Worm (Caenorhabditis elegans) whole organism, mixed stage, embryonic: Measurements from ENCODE around the gene fbxc-54.

ENCODE experiments used
- elt-1 ChIP-seq: sonication (generic microtip); optimal IDR thresholded peaks from 2 replicates; lab custom pipeline; 2017; ENCODE audit warnings: missing genetic modification characterization, mild to moderate bottlenecking, missing compliant biosample characterization, antibody characterized with exemption, moderate library complexity, borderline replicate concordance; ENCODE audit not compliant: insufficient read depth
- elt-3 ChIP-seq: fragments of 150-350 bp; optimal IDR thresholded peaks from 2 replicates; lab custom pipeline; 2014; ENCODE audit warnings: missing biosample characterization, missing genetic modification characterization
- lin-13 ChIP-seq: fragments of 150-350 bp; optimal IDR thresholded peaks from 2 replicates; lab custom pipeline; 2014; ENCODE audit warnings: missing biosample characterization, missing genetic modification characterization
- lin-32 ChIP-seq: fragments of 200-800 bp; sonication (Bioruptor generic); optimal IDR thresholded peaks from 2 replicates; lab custom pipeline; 2018; ENCODE audit warnings: mild to moderate bottlenecking, missing genetic modification characterization, missing compliant biosample characterization
- mab-5 ChIP-seq: fragments of 150-350 bp; optimal IDR thresholded peaks from 2 replicates; lab custom pipeline; 2014; ENCODE audit warnings: missing biosample characterization, missing genetic modification characterization
- nhr-12 ChIP-seq: fragments of 150-350 bp; optimal IDR thresholded peaks from 2 replicates; lab custom pipeline; 2014; ENCODE audit warnings: missing biosample characterization, missing genetic modification characterization
- nhr-237 ChIP-seq: fragments of 150-350 bp; optimal IDR thresholded peaks from 2 replicates; lab custom pipeline; 2014; ENCODE audit warnings: missing biosample characterization, missing genetic modification characterization
- nhr-28 ChIP-seq: fragments of 150-350 bp; optimal IDR thresholded peaks from 2 replicates; lab custom pipeline; 2014; ENCODE audit warnings: missing biosample characterization, missing genetic modification characterization
- nhr-76 ChIP-seq: sonication (generic microtip); optimal IDR thresholded peaks from 2 replicates; lab custom pipeline; 2017; ENCODE audit warnings: missing biosample characterization, missing genetic modification characterization
- snpc-4 ChIP-seq: fragments of 150-350 bp; optimal IDR thresholded peaks from 2 replicates; lab custom pipeline; 2014; ENCODE audit warnings: missing biosample characterization, missing genetic modification characterization
- sptf-1 ChIP-seq: sonication (generic microtip); optimal IDR thresholded peaks from 2 replicates; lab custom pipeline; 2017; ENCODE audit warnings: mild to moderate bottlenecking, missing genetic modification characterization, moderate library complexity, missing compliant biosample characterization
- tbx-8 ChIP-seq: fragments of 200-800 bp; sonication (Bioruptor generic); optimal IDR thresholded peaks from 2 replicates; lab custom pipeline; 2018; ENCODE audit warnings: mild to moderate bottlenecking, missing genetic modification characterization, moderate library complexity, missing compliant biosample characterization
- unc-39 ChIP-seq: fragments of 150-350 bp; optimal IDR thresholded peaks from 2 replicates; lab custom pipeline; 2014; ENCODE audit warnings: missing biosample characterization, missing genetic modification characterization
- ztf-11 ChIP-seq: fragments of 150-350 bp; optimal IDR thresholded peaks from 2 replicates; lab custom pipeline; 2014; ENCODE audit warnings: missing biosample characterization, missing genetic modification characterization

- no peak for TF ChIP-seq elt-3
- no peak for TF ChIP-seq mab-5 (tag; lab: Kevin White, UChicago)
- no peak for TF ChIP-seq snpc-4 (tag; lab: Kevin White, UChicago)
- TF ChIP-seq sptf-1: no peak
- TF ChIP-seq nhr-12 (tag; lab: Kevin White, UChicago): no peak
- TF ChIP-seq lin-32 (GFP tag; lab: Kevin White, UChicago): no peak
- TF ChIP-seq elt-1 (tag; lab: Kevin White, UChicago): no peak
- TF ChIP-seq nhr-76 (tag; lab: Kevin White, UChicago): no peak
- TF ChIP-seq ztf-11 (tag; lab: Kevin White, UChicago): no peak
- peak; percentile 51 for TF ChIP-seq nhr-237 (tag; lab: Kevin White, UChicago)
- peak; percentile 50 for TF ChIP-seq lin-13 (tag; lab: Kevin White, UChicago)
- TF ChIP-seq tbx-8: no peak
- no peak for TF ChIP-seq nhr-28 (tag; lab: Kevin White, UChicago)
- TF ChIP-seq unc-39 (tag; lab: Kevin White, UChicago): no peak
Measured at ce11 chrII:43640-44039, 12.1 kb downstream of the fbxc-54 start, which contains the start of gene nfyc-1.
